Fruit fly (Drosophila melanogaster) whole organism, embryonic: ENCODE results near the gene CG1764.

Source experiments
- Antp ChIP-seq: fragments of 200-800 bp; sonication (Bioruptor generic); optimal IDR thresholded peaks from 3 replicates; lab custom pipeline; 2016; ENCODE audit warnings: missing biosample characterization, missing genetic modification characterization
- B-H2 ChIP-seq: fragments of 200-800 bp; sonication (Bioruptor generic); optimal IDR thresholded peaks from 2 replicates; lab custom pipeline; 2018; ENCODE audit warnings: missing biosample characterization, mild to moderate bottlenecking, missing genetic modification characterization
- Bgb ChIP-seq: fragments of 200-800 bp; sonication (Bioruptor generic); IDR thresholded peaks from 2 replicates; pipeline ENCODE4 v1.3.6; 2022; ENCODE audit warnings: missing biosample characterization, missing genetic modification characterization; ENCODE audit not compliant: partially characterized antibody
- BtbVII ChIP-seq: fragments of 200-800 bp; sonication (Bioruptor generic); optimal IDR thresholded peaks from 3 replicates; lab custom pipeline; 2017; ENCODE audit warnings: missing biosample characterization, mild to moderate bottlenecking, missing genetic modification characterization
- CG10274 ChIP-seq: fragments of 200-800 bp; sonication (Bioruptor generic); optimal IDR thresholded peaks from 3 replicates; lab custom pipeline; 2017; ENCODE audit warnings: missing biosample characterization, mild to moderate bottlenecking, missing genetic modification characterization
- CG10462 ChIP-seq: fragments of 200-800 bp; sonication (Bioruptor generic); optimal IDR thresholded peaks from 2 replicates; lab custom pipeline; 2016; ENCODE audit warnings: missing biosample characterization, missing genetic modification characterization
- CG12236 ChIP-seq: fragments of 200-800 bp; sonication (Bioruptor generic); optimal IDR thresholded peaks from 2 replicates; lab custom pipeline; 2016; ENCODE audit warnings: missing biosample characterization, missing genetic modification characterization
- CG12299 ChIP-seq: fragments of 200-800 bp; sonication (Bioruptor generic); optimal IDR thresholded peaks from 2 replicates; lab custom pipeline; 2018; ENCODE audit warnings: missing biosample characterization, mild to moderate bottlenecking, missing genetic modification characterization
- CG12391 ChIP-seq: fragments of 200-800 bp; sonication (Bioruptor generic); optimal IDR thresholded peaks from 3 replicates; lab custom pipeline; 2018; ENCODE audit warnings: missing biosample characterization, mild to moderate bottlenecking, missing genetic modification characterization, moderate library complexity
- CG14965 ChIP-seq: fragments of 200-800 bp; sonication (Bioruptor generic); optimal IDR thresholded peaks from 2 replicates; lab custom pipeline; 2016; ENCODE audit warnings: missing biosample characterization, missing genetic modification characterization, borderline replicate concordance
- CG1529 ChIP-seq: fragments of 200-800 bp; sonication (Bioruptor generic); optimal IDR thresholded peaks from 3 replicates; lab custom pipeline; 2018; ENCODE audit warnings: missing biosample characterization, missing genetic modification characterization
- CG15479 ChIP-seq: fragments of 200-800 bp; sonication (Bioruptor generic); optimal IDR thresholded peaks from 3 replicates; lab custom pipeline; 2019; ENCODE audit warnings: missing biosample characterization, mild to moderate bottlenecking, missing genetic modification characterization, moderate library complexity
- CG15696 ChIP-seq: fragments of 200-800 bp; sonication (Bioruptor generic); optimal IDR thresholded peaks from 2 replicates; lab custom pipeline; 2019; ENCODE audit warnings: missing biosample characterization, mild to moderate bottlenecking, missing genetic modification characterization, moderate library complexity
- CG30431 ChIP-seq: fragments of 200-800 bp; sonication (Bioruptor generic); optimal IDR thresholded peaks from 2 replicates; lab custom pipeline; 2017; ENCODE audit warnings: missing biosample characterization, missing genetic modification characterization
- CG34224 ChIP-seq: fragments of 200-800 bp; sonication (Bioruptor generic); IDR thresholded peaks from 3 replicates; pipeline ENCODE4 v1.3.6; 2022; ENCODE audit warnings: missing biosample characterization, missing genetic modification characterization; ENCODE audit not compliant: partially characterized antibody
- CG4617 ChIP-seq: fragments of 200-800 bp; sonication (Bioruptor generic); optimal IDR thresholded peaks from 3 replicates; lab custom pipeline; 2016; ENCODE audit warnings: missing biosample characterization, missing genetic modification characterization, borderline replicate concordance
- CG6765 ChIP-seq: fragments of 200-800 bp; sonication (Bioruptor generic); optimal IDR thresholded peaks from 3 replicates; lab custom pipeline; 2017; ENCODE audit warnings: missing biosample characterization, mild to moderate bottlenecking, missing genetic modification characterization
- CG7357 ChIP-seq: fragments of 200-800 bp; sonication (Bioruptor generic); IDR thresholded peaks from 3 replicates; pipeline ENCODE4 v1.3.6; 2022; ENCODE audit warnings: missing biosample characterization, missing genetic modification characterization
- CG8478 ChIP-seq: fragments of >200 bp; optimal IDR thresholded peaks from 2 replicates; lab custom pipeline; 2018
- CTCF ChIP-seq: fragments of 200-800 bp; sonication (Bioruptor generic); optimal IDR thresholded peaks from 2 replicates; lab custom pipeline; 2017; ENCODE audit warnings: missing biosample characterization, mild to moderate bottlenecking, missing genetic modification characterization, moderate library complexity
- Camta ChIP-seq: fragments of 200-800 bp; sonication (Bioruptor generic); optimal IDR thresholded peaks from 2 replicates; lab custom pipeline; 2016; ENCODE audit warnings: missing biosample characterization, missing genetic modification characterization
- E2f2 ChIP-seq: fragments of 200-800 bp; sonication (Bioruptor generic); IDR thresholded peaks from 2 replicates; pipeline ENCODE4 v1.3.6; 2022; ENCODE audit warnings: missing biosample characterization, missing genetic modification characterization
- Elba2 ChIP-seq: fragments of 200-800 bp; sonication (Bioruptor generic); optimal IDR thresholded peaks from 3 replicates; lab custom pipeline; 2016; ENCODE audit warnings: missing biosample characterization, missing genetic modification characterization
- Jarid2 ChIP-seq: fragments of 200-800 bp; sonication (Bioruptor generic); optimal IDR thresholded peaks from 3 replicates; lab custom pipeline; 2017; ENCODE audit warnings: mild to moderate bottlenecking, missing biosample characterization, missing genetic modification reagents, missing genetic modification characterization
- Lhr ChIP-seq: fragments of 200-800 bp; sonication (Bioruptor generic); optimal IDR thresholded peaks from 3 replicates; lab custom pipeline; 2017; ENCODE audit warnings: mild to moderate bottlenecking, missing biosample characterization, missing genetic modification reagents, missing genetic modification characterization
- Mad ChIP-seq: fragments of 200-800 bp; sonication (Bioruptor generic); optimal IDR thresholded peaks from 2 replicates; lab custom pipeline; 2016; ENCODE audit warnings: missing biosample characterization, missing genetic modification characterization
- Meics ChIP-seq: fragments of 200-800 bp; sonication (Bioruptor generic); optimal IDR thresholded peaks from 2 replicates; lab custom pipeline; 2017; ENCODE audit warnings: missing biosample characterization, mild to moderate bottlenecking, missing genetic modification characterization
- NFAT ChIP-seq: fragments of 200-800 bp; sonication (Bioruptor generic); IDR thresholded peaks from 2 replicates; pipeline ENCODE4 v1.3.6; 2022; ENCODE audit warnings: missing biosample characterization, missing genetic modification characterization
- Opbp ChIP-seq: fragments of 200-800 bp; sonication (Bioruptor generic); IDR thresholded peaks from 3 replicates; pipeline ENCODE4 v1.3.6; 2022; ENCODE audit warnings: missing biosample characterization, missing genetic modification characterization; ENCODE audit not compliant: partially characterized antibody
- Ravus ChIP-seq: fragments of 200-800 bp; sonication (Bioruptor generic); IDR thresholded peaks from 2 replicates; pipeline ENCODE4 v1.3.6; 2022; ENCODE audit warnings: missing biosample characterization, missing genetic modification characterization
- Rfx ChIP-seq: fragments of 200-800 bp; sonication (Bioruptor generic); IDR thresholded peaks from 2 replicates; pipeline ENCODE4 v1.3.6; 2022; ENCODE audit warnings: missing biosample characterization, missing genetic modification characterization
- TFAM ChIP-seq: fragments of 200-800 bp; sonication (Bioruptor generic); optimal IDR thresholded peaks from 2 replicates; lab custom pipeline; 2017; ENCODE audit warnings: missing biosample characterization, missing genetic modification characterization, inconsistent platforms
- Taf1 ChIP-seq: fragments of 200-800 bp; sonication (Bioruptor generic); IDR thresholded peaks from 2 replicates; pipeline ENCODE4 v1.3.6; 2022; ENCODE audit warnings: missing biosample characterization, missing genetic modification characterization
- ara ChIP-seq: fragments of 200-800 bp; sonication (Bioruptor generic); IDR thresholded peaks from 2 replicates; pipeline ENCODE4 v1.3.6; 2022; ENCODE audit warnings: missing biosample characterization, missing genetic modification characterization
- chm ChIP-seq: fragments of 200-800 bp; sonication (Bioruptor generic); IDR thresholded peaks from 2 replicates; pipeline ENCODE4 v1.3.6; 2022; ENCODE audit warnings: missing biosample characterization, missing genetic modification characterization
- corto ChIP-seq: fragments of 200-800 bp; sonication (Bioruptor generic); optimal IDR thresholded peaks from 2 replicates; lab custom pipeline; 2016; ENCODE audit warnings: missing biosample characterization, mild to moderate bottlenecking, missing genetic modification characterization, moderate library complexity
- exex ChIP-seq: fragments of 200-800 bp; sonication (Bioruptor generic); optimal IDR thresholded peaks from 4 replicates; lab custom pipeline; 2018; ENCODE audit warnings: missing biosample characterization, mild to moderate bottlenecking, missing genetic modification characterization, moderate library complexity
- fu2 ChIP-seq: fragments of 200-800 bp; sonication (Bioruptor generic); optimal IDR thresholded peaks from 2 replicates; lab custom pipeline; 2016; ENCODE audit warnings: missing biosample characterization, missing genetic modification characterization
- grau ChIP-seq: fragments of 200-800 bp; optimal IDR thresholded peaks from 3 replicates; lab custom pipeline; 2019; ENCODE audit warnings: missing biosample characterization, mild to moderate bottlenecking, missing genetic modification characterization, moderate library complexity
- ham ChIP-seq: fragments of 200-800 bp; sonication (Bioruptor generic); IDR thresholded peaks from 2 replicates; pipeline ENCODE4 v1.3.6; 2022; ENCODE audit warnings: missing biosample characterization, missing genetic modification characterization
- hkb ChIP-seq, 2 experiments: fragments of 200-800 bp in 1 of 2; fragments of >200 bp in 1 of 2; sonication (Bioruptor generic) in 1 of 2; IDR thresholded peaks in 1 of 2; optimal IDR thresholded peaks in 1 of 2; 2 replicates each; pipeline versions ENCODE4 v1.3.6 to Lab custom; 2017 to 2022; ENCODE audit warnings: missing biosample characterization in 1 of 2, missing genetic modification characterization in 1 of 2
- hth ChIP-seq: fragments of >200 bp; optimal IDR thresholded peaks from 2 replicates; lab custom pipeline; 2017; ENCODE audit warnings: inconsistent platforms
- kni ChIP-seq: fragments of 200-800 bp; sonication (Bioruptor generic); optimal IDR thresholded peaks from 3 replicates; lab custom pipeline; 2017; ENCODE audit warnings: mild to moderate bottlenecking, missing biosample characterization, missing genetic modification reagents, missing genetic modification characterization
- lilli ChIP-seq: fragments of 200-800 bp; sonication (Bioruptor generic); optimal IDR thresholded peaks from 3 replicates; lab custom pipeline; 2016; ENCODE audit warnings: missing biosample characterization, missing genetic modification characterization
- pros ChIP-seq: fragments of 200-800 bp; sonication (Bioruptor generic); optimal IDR thresholded peaks from 3 replicates; lab custom pipeline; 2019; ENCODE audit warnings: missing biosample characterization, mild to moderate bottlenecking, missing genetic modification characterization, moderate library complexity
- pum ChIP-seq: fragments of 200-800 bp; sonication (Bioruptor generic); optimal IDR thresholded peaks from 2 replicates; lab custom pipeline; 2016; ENCODE audit warnings: missing biosample characterization, missing genetic modification characterization
- ro ChIP-seq: fragments of 200-800 bp; sonication (Bioruptor generic); IDR thresholded peaks from 2 replicates; pipeline ENCODE4 v1.3.6; 2022; ENCODE audit warnings: missing biosample characterization, missing genetic modification characterization
- sens ChIP-seq: fragments of 200-800 bp; sonication (Bioruptor generic); peaks from one replicate; lab custom pipeline; 2016; ENCODE audit warnings: missing biosample characterization, missing genetic modification characterization
- slou ChIP-seq: fragments of 200-800 bp; sonication (Bioruptor generic); optimal IDR thresholded peaks from 3 replicates; lab custom pipeline; 2016; ENCODE audit warnings: missing biosample characterization, missing genetic modification characterization
- so ChIP-seq: fragments of 200-800 bp; sonication (Bioruptor generic); IDR thresholded peaks from 3 replicates; pipeline ENCODE4 v1.3.6; 2022; ENCODE audit warnings: missing biosample characterization, missing genetic modification characterization
- sug ChIP-seq: fragments of 200-800 bp; optimal IDR thresholded peaks from 2 replicates; lab custom pipeline; 2019; ENCODE audit warnings: missing biosample characterization, mild to moderate bottlenecking, missing genetic modification characterization, moderate library complexity
- vvl ChIP-seq: fragments of 200-800 bp; sonication (Bioruptor generic); IDR thresholded peaks from 2 replicates; pipeline ENCODE4 v1.3.6; 2022; ENCODE audit warnings: missing biosample characterization, missing genetic modification characterization

Gene CG1764

dm6 chrX:13329572-13330046 is 27.4 kb upstream of the CG1764 start, which contains the start of gene Prx2 (continued):
- no peak for TF ChIP-seq hkb (optimal IDR thresholded peaks at IDR 0.05; lab: Kevin White, UChicago)
- no peak for TF ChIP-seq hkb (GFP tag; IDR thresholded peaks at IDR 0.05; lab: Robert Waterston, UW)
- TF ChIP-seq pros (GFP tag; lab: Kevin White, UChicago): no peak
- TF ChIP-seq Camta (GFP tag; lab: Kevin White, UChicago): no peak
- TF ChIP-seq ro (GFP tag; lab: Robert Waterston, UW): no peak
- TF ChIP-seq corto (GFP tag; lab: Kevin White, UChicago): no peak
- TF ChIP-seq Elba2: no peak
- TF ChIP-seq BtbVII (GFP tag; lab: Kevin White, UChicago): peak; percentile 12
- TF ChIP-seq grau (tag; lab: Kevin White, UChicago): peak; percentile 11
- peak; percentile 42 for TF ChIP-seq vvl (GFP tag; lab: Robert Waterston, UW)
- no peak for TF ChIP-seq CG30431 (GFP tag; lab: Kevin White, UChicago)
- TF ChIP-seq CG15696: no peak
- TF ChIP-seq slou: peak; percentile 25
- TF ChIP-seq CG4617: no peak
- TF ChIP-seq Mad: no peak
- no peak for TF ChIP-seq fu2
- TF ChIP-seq Lhr (GFP tag; lab: Kevin White, UChicago): peak; percentile 32
- peak; percentile 67 for TF ChIP-seq CG34224 (GFP tag; lab: Robert Waterston, UW)
- TF ChIP-seq B-H2 (GFP tag; lab: Kevin White, UChicago): peak; percentile 34
- no peak for TF ChIP-seq CG15479 (GFP tag; lab: Kevin White, UChicago)
- no peak for TF ChIP-seq CG12391 (tag; lab: Kevin White, UChicago)
- peak; percentile 7 for TF ChIP-seq lilli (GFP tag; lab: Kevin White, UChicago)
- peak; percentile 71; the same call in 2 of the 3 replicates for TF ChIP-seq Opbp (GFP tag; lab: Robert Waterston, UW)
- TF ChIP-seq Rfx (GFP tag; lab: Robert Waterston, UW): peak; percentile 68
- TF ChIP-seq CG10462 (GFP tag; lab: Kevin White, UChicago): no peak
- TF ChIP-seq sens: peak; percentile 8
- TF ChIP-seq Meics (GFP tag; lab: Kevin White, UChicago): peak; percentile 55
- TF ChIP-seq sug: peak; percentile 33
- TF ChIP-seq so (GFP tag; lab: Robert Waterston, UW): no peak
- TF ChIP-seq ham (GFP tag; lab: Robert Waterston, UW): no peak
- no peak for TF ChIP-seq chm (GFP tag; lab: Robert Waterston, UW)
- no peak for TF ChIP-seq Ravus (GFP tag; lab: Robert Waterston, UW)
- peak; percentile 93 for TF ChIP-seq CTCF (GFP tag; lab: Kevin White, UChicago)
- TF ChIP-seq kni (GFP tag; lab: Kevin White, UChicago): no peak
- TF ChIP-seq CG12236 (GFP tag; lab: Kevin White, UChicago): no peak
- peak; percentile 87 for TF ChIP-seq Bgb (GFP tag; lab: Robert Waterston, UW)
- peak; percentile 21 for TF ChIP-seq exex (tag; lab: Kevin White, UChicago)
- TF ChIP-seq CG12299 (tag; lab: Kevin White, UChicago): no peak
- TF ChIP-seq Jarid2 (GFP tag; lab: Kevin White, UChicago): peak; percentile 60
- TF ChIP-seq NFAT (GFP tag; lab: Robert Waterston, UW): peak; percentile 63; the same call in 1 of the 2 replicates
- TF ChIP-seq Antp (GFP tag; lab: Kevin White, UChicago): no peak
- TF ChIP-seq CG1529 (GFP tag; lab: Kevin White, UChicago): no peak
- no peak for TF ChIP-seq pum
- TF ChIP-seq CG8478: no peak
- TF ChIP-seq CG10274: no peak
- no peak for TF ChIP-seq Taf1
- TF ChIP-seq CG14965 (GFP tag; lab: Kevin White, UChicago): no peak
- no peak for TF ChIP-seq TFAM
- TF ChIP-seq hth: no peak
- TF ChIP-seq ara (GFP tag; lab: Robert Waterston, UW): no peak
- no peak for TF ChIP-seq CG7357 (GFP tag; lab: Robert Waterston, UW)
- TF ChIP-seq CG6765 (GFP tag; lab: Kevin White, UChicago): no peak
- TF ChIP-seq E2f2 (GFP tag; lab: Robert Waterston, UW): peak; percentile 93
